Worm (Caenorhabditis elegans): ENCODE measurements around the gene tsp-21.

Gene tsp-21

ce11 chrX:9899426-9900131 lies 32.6 kb upstream of the tsp-21 start, which contains the start of gene phf-34 (continued):
- TF ChIP-seq ceh-82 (tag; optimal IDR thresholded peaks at IDR 0.05) = no peak
- no peak for TF ChIP-seq gmeb-1 (tag; optimal IDR thresholded peaks at IDR 0.05)
- no peak for TF ChIP-seq nhr-237 (tag; optimal IDR thresholded peaks at IDR 0.05)
- no peak for TF ChIP-seq mbf-1 (tag; optimal IDR thresholded peaks at IDR 0.05)
- no peak for TF ChIP-seq nhr-10 (tag; optimal IDR thresholded peaks at IDR 0.05)
- TF ChIP-seq C34F6.9 (tag; optimal IDR thresholded peaks at IDR 0.05) = peak; percentile 65
- peak; percentile 71 for TF ChIP-seq F13H6.1 (tag; optimal IDR thresholded peaks at IDR 0.05)
- peak; percentile 37 for TF ChIP-seq lin-13 (GFP tag; optimal IDR thresholded peaks at IDR 0.05)
- TF ChIP-seq sem-4 (tag; optimal IDR thresholded peaks at IDR 0.05) = no peak
- TF ChIP-seq nhr-23 (tag; optimal IDR thresholded peaks at IDR 0.05) = no peak
- peak; percentile 49 for TF ChIP-seq nhr-25 (tag; optimal IDR thresholded peaks at IDR 0.05)
- TF ChIP-seq sma-9 (GFP tag; optimal IDR thresholded peaks at IDR 0.05) = peak; percentile 35
- TF ChIP-seq sma-9 (tag; optimal IDR thresholded peaks at IDR 0.05) = no peak
- TF ChIP-seq unc-62 (GFP tag; optimal IDR thresholded peaks at IDR 0.05) = no peak
- no peak for TF ChIP-seq egl-27 (tag; optimal IDR thresholded peaks at IDR 0.05)
- peak; percentile 67 for TF ChIP-seq crh-2 (tag; optimal IDR thresholded peaks at IDR 0.05)
- TF ChIP-seq dmd-4 (tag; optimal IDR thresholded peaks at IDR 0.05) = no peak
- no peak for TF ChIP-seq nhr-6 (tag; optimal IDR thresholded peaks at IDR 0.05)
- no peak for TF ChIP-seq nhr-77 (tag; optimal IDR thresholded peaks at IDR 0.05)
- TF ChIP-seq unc-39 (tag; optimal IDR thresholded peaks at IDR 0.05) = no peak
- TF ChIP-seq lsy-2 (tag; optimal IDR thresholded peaks at IDR 0.05) = peak in 1 of 2 experiments; percentile 58
- no peak for TF ChIP-seq sma-3 (GFP tag; optimal IDR thresholded peaks at IDR 0.05)
- no peak for TF ChIP-seq nhr-12 (tag; optimal IDR thresholded peaks at IDR 0.05)

ce11 chrX:9905840-9906239 lies 26.3 kb upstream of the tsp-21 start, which contains the start of gene F21G4.5:
Gene F21G4.5, plus strand, starts transcription at chrX:9906140.
- TF ChIP-seq lin-39 (tag; optimal IDR thresholded peaks at IDR 0.05) = no peak
- no peak for TF ChIP-seq Y55F3AM.14 (GFP tag; optimal IDR thresholded peaks at IDR 0.05)
- no peak for TF ChIP-seq ztf-4 (tag; optimal IDR thresholded peaks at IDR 0.05)
- no peak for TF ChIP-seq crh-2 (tag; optimal IDR thresholded peaks at IDR 0.05)
- no peak for TF ChIP-seq dmd-4 (tag; optimal IDR thresholded peaks at IDR 0.05)
- TF ChIP-seq elt-1 (tag; optimal IDR thresholded peaks at IDR 0.05) = no peak
- TF ChIP-seq unc-39 (tag; optimal IDR thresholded peaks at IDR 0.05) = no peak
- TF ChIP-seq alr-1 (tag; optimal IDR thresholded peaks at IDR 0.05) = no peak
- no peak for TF ChIP-seq ztf-11 (tag; optimal IDR thresholded peaks at IDR 0.05)
- TF ChIP-seq ZK546.5 (tag; optimal IDR thresholded peaks at IDR 0.05) = no peak

ce11 chrX:9917362-9917761 lies 14.8 kb upstream of the tsp-21 start, which contains the start of gene F21G4.6:
Gene F21G4.6, minus strand, starts transcription at chrX:9917448.
- no peak for TF ChIP-seq alr-1 (tag; optimal IDR thresholded peaks at IDR 0.05)
- TF ChIP-seq nhr-77 (tag; optimal IDR thresholded peaks at IDR 0.05) = no peak
- no peak for TF ChIP-seq lin-39 (tag; optimal IDR thresholded peaks at IDR 0.05)
- TF ChIP-seq unc-62 (GFP tag; optimal IDR thresholded peaks at IDR 0.05) = no peak
- no peak for TF ChIP-seq mbf-1 (tag; optimal IDR thresholded peaks at IDR 0.05)
- no peak for TF ChIP-seq lsy-2 (tag; optimal IDR thresholded peaks at IDR 0.05)
- TF ChIP-seq crh-2 (tag; optimal IDR thresholded peaks at IDR 0.05) = no peak
- no peak for TF ChIP-seq C34F6.9 (tag; optimal IDR thresholded peaks at IDR 0.05)
- TF ChIP-seq egl-27 (tag; optimal IDR thresholded peaks at IDR 0.05) = no peak
- TF ChIP-seq ztf-11 (tag; optimal IDR thresholded peaks at IDR 0.05) = no peak
- no peak for TF ChIP-seq zag-1 (tag; optimal IDR thresholded peaks at IDR 0.05)
- TF ChIP-seq nhr-10 (tag; optimal IDR thresholded peaks at IDR 0.05) = no peak
- TF ChIP-seq ztf-4 (tag; optimal IDR thresholded peaks at IDR 0.05) = no peak
- TF ChIP-seq fos-1 (tag; optimal IDR thresholded peaks at IDR 0.05) = no peak
- no peak for TF ChIP-seq blmp-1 (tag; optimal IDR thresholded peaks at IDR 0.05; ENCODE audit: insufficient read depth)
- no peak for TF ChIP-seq nhr-25 (tag; optimal IDR thresholded peaks at IDR 0.05)
- no peak for TF ChIP-seq ztf-1 (GFP tag; conservative IDR thresholded peaks at IDR 0.05)
- TF ChIP-seq lin-11 (tag; optimal IDR thresholded peaks at IDR 0.05) = no peak
- no peak for TF ChIP-seq R02D3.7 (tag; optimal IDR thresholded peaks at IDR 0.05)

ce11 chrX:9918997-9919396 lies 13.2 kb upstream of the tsp-21 start, which contains the start of gene folr-1:
Gene folr-1, plus strand, starts transcription at chrX:9919297.
- TF ChIP-seq elt-1 (tag; optimal IDR thresholded peaks at IDR 0.05) (no peak), nhr-21 (tag; optimal IDR thresholded peaks at IDR 0.05) (no peak), ztf-11 (tag; optimal IDR thresholded peaks at IDR 0.05) (no peak), nhr-25 (tag; optimal IDR thresholded peaks at IDR 0.05) (no peak), lin-11 (tag; optimal IDR thresholded peaks at IDR 0.05) (no peak), peb-1 (tag; optimal IDR thresholded peaks at IDR 0.05) (no peak), unc-62 (GFP tag; optimal IDR thresholded peaks at IDR 0.05) (no peak), ceh-16 (tag; optimal IDR thresholded peaks at IDR 0.05) (no peak), R02D3.7 (tag; optimal IDR thresholded peaks at IDR 0.05) (no peak), nhr-6 (tag; optimal IDR thresholded peaks at IDR 0.05) (no peak)
